Fruit fly (Drosophila melanogaster) whole organism, embryonic: ENCODE measurements around the gene CG14229.
A peak's percentile ranks its signal among the peaks of the same experiment; 100 is the strongest.

Source experiments
- Aef1 ChIP-seq: fragments of 200-800 bp; sonication (Bioruptor generic); IDR thresholded peaks from 3 replicates; pipeline ENCODE4 v1.3.6; 2022; ENCODE audit warnings: missing biosample characterization, missing genetic modification characterization
- CG10543 ChIP-seq: fragments of 200-800 bp; sonication (Bioruptor generic); optimal IDR thresholded peaks from 3 replicates; lab custom pipeline; 2017; ENCODE audit warnings: missing biosample characterization, mild to moderate bottlenecking, missing genetic modification characterization, moderate library complexity
- CG10959 ChIP-seq: fragments of 200-800 bp; sonication (Bioruptor generic); IDR thresholded peaks from 2 replicates; pipeline ENCODE4 v1.3.6; 2022; ENCODE audit warnings: missing biosample characterization, missing genetic modification characterization
- CG11398 ChIP-seq: fragments of 200-800 bp; sonication (Bioruptor generic); optimal IDR thresholded peaks from 2 replicates; lab custom pipeline; 2016; ENCODE audit warnings: missing biosample characterization, missing genetic modification characterization
- CG12155 ChIP-seq: fragments of 200-800 bp; sonication (Bioruptor generic); optimal IDR thresholded peaks from 3 replicates; lab custom pipeline; 2016; ENCODE audit warnings: missing biosample characterization, missing genetic modification characterization
- CG14441 ChIP-seq: fragments of 200-800 bp; sonication (Bioruptor generic); IDR thresholded peaks from 2 replicates; pipeline ENCODE4 v1.3.6; 2022; ENCODE audit warnings: missing biosample characterization, missing genetic modification characterization
- CG1603 ChIP-seq: fragments of 200-800 bp; sonication (Bioruptor generic); optimal IDR thresholded peaks from 2 replicates; lab custom pipeline; 2019; ENCODE audit warnings: missing biosample characterization, mild to moderate bottlenecking, missing genetic modification characterization, moderate library complexity
- CG16779 ChIP-seq: fragments of 200-800 bp; sonication (Bioruptor generic); IDR thresholded peaks from 2 replicates; pipeline ENCODE4 v1.3.6; 2022; ENCODE audit warnings: missing biosample characterization, missing genetic modification characterization
- CG17361 ChIP-seq: fragments of 200-800 bp; sonication (Bioruptor generic); IDR thresholded peaks from 3 replicates; pipeline ENCODE4 v1.3.6; 2022; ENCODE audit warnings: missing biosample characterization, missing genetic modification characterization
- CG17568 ChIP-seq: fragments of 200-800 bp; sonication (Bioruptor generic); optimal IDR thresholded peaks from 2 replicates; lab custom pipeline; 2018; ENCODE audit warnings: missing biosample characterization, mild to moderate bottlenecking, missing genetic modification characterization, moderate library complexity
- CG30403 ChIP-seq: fragments of 200-800 bp; sonication (Bioruptor generic); optimal IDR thresholded peaks from 3 replicates; lab custom pipeline; 2016; ENCODE audit warnings: missing biosample characterization, missing genetic modification characterization
- CG31388 ChIP-seq: fragments of 200-800 bp; sonication (Bioruptor generic); optimal IDR thresholded peaks from 2 replicates; lab custom pipeline; 2016; ENCODE audit warnings: missing biosample characterization, missing genetic modification characterization
- CG4328 ChIP-seq: fragments of 200-800 bp; sonication (Bioruptor generic); optimal IDR thresholded peaks from 3 replicates; lab custom pipeline; 2017; ENCODE audit warnings: missing biosample characterization, missing genetic modification reagents, missing genetic modification characterization
- CG4854 ChIP-seq: fragments of 200-800 bp; sonication (Bioruptor generic); optimal IDR thresholded peaks from 2 replicates; lab custom pipeline; 2016; ENCODE audit warnings: missing biosample characterization, missing genetic modification characterization, inconsistent platforms
- CG6272 ChIP-seq: fragments of 200-800 bp; sonication (Bioruptor generic); IDR thresholded peaks from 2 replicates; pipeline ENCODE4 v1.3.6; 2022; ENCODE audit warnings: missing biosample characterization, missing genetic modification characterization
- CG6689 ChIP-seq: fragments of 200-800 bp; sonication (Bioruptor generic); IDR thresholded peaks from 2 replicates; pipeline ENCODE4 v1.3.6; 2022; ENCODE audit warnings: missing biosample characterization, missing genetic modification characterization
- CG9215 ChIP-seq: fragments of 200-800 bp; sonication (Bioruptor generic); IDR thresholded peaks from 2 replicates; pipeline ENCODE4 v1.3.6; 2022; ENCODE audit warnings: missing biosample characterization, missing genetic modification characterization
- CHES-1-like ChIP-seq: fragments of 200-800 bp; sonication (Bioruptor generic); optimal IDR thresholded peaks from 2 replicates; lab custom pipeline; 2016; ENCODE audit warnings: missing biosample characterization, missing genetic modification characterization
- CTCF ChIP-seq: fragments of 200-800 bp; sonication (Bioruptor generic); optimal IDR thresholded peaks from 2 replicates; lab custom pipeline; 2017; ENCODE audit warnings: missing biosample characterization, mild to moderate bottlenecking, missing genetic modification characterization, moderate library complexity
- Dip2 ChIP-seq: fragments of 200-800 bp; sonication (Bioruptor generic); IDR thresholded peaks from 2 replicates; pipeline ENCODE4 v1.3.6; 2022; ENCODE audit warnings: missing biosample characterization, missing genetic modification characterization
- Dp ChIP-seq: fragments of 200-800 bp; sonication (Bioruptor generic); optimal IDR thresholded peaks from 2 replicates; lab custom pipeline; 2018; ENCODE audit warnings: missing biosample characterization, mild to moderate bottlenecking, missing genetic modification characterization, moderate library complexity
- E2f2 ChIP-seq: fragments of 200-800 bp; sonication (Bioruptor generic); IDR thresholded peaks from 2 replicates; pipeline ENCODE4 v1.3.6; 2022; ENCODE audit warnings: missing biosample characterization, missing genetic modification characterization
- Ets65A ChIP-seq: fragments of 200-800 bp; sonication (Bioruptor generic); peaks from one replicate; lab custom pipeline; 2016; ENCODE audit warnings: missing biosample characterization, missing genetic modification characterization
- Fer1 ChIP-seq: fragments of 200-800 bp; sonication (Bioruptor generic); optimal IDR thresholded peaks from 2 replicates; lab custom pipeline; 2017; ENCODE audit warnings: missing biosample characterization, mild to moderate bottlenecking, missing genetic modification characterization
- GATAe ChIP-seq: fragments of 200-800 bp; sonication (Bioruptor generic); conservative IDR thresholded peaks from 2 replicates; pipeline ENCODE4 v1.3.6; 2022; ENCODE audit warnings: missing biosample characterization, missing genetic modification characterization
- Jarid2 ChIP-seq: fragments of 200-800 bp; sonication (Bioruptor generic); optimal IDR thresholded peaks from 3 replicates; lab custom pipeline; 2017; ENCODE audit warnings: mild to moderate bottlenecking, missing biosample characterization, missing genetic modification reagents, missing genetic modification characterization
- Lhr ChIP-seq: fragments of 200-800 bp; sonication (Bioruptor generic); optimal IDR thresholded peaks from 3 replicates; lab custom pipeline; 2017; ENCODE audit warnings: mild to moderate bottlenecking, missing biosample characterization, missing genetic modification reagents, missing genetic modification characterization
- Lpt ChIP-seq: fragments of >200 bp; optimal IDR thresholded peaks from 2 replicates; lab custom pipeline; 2018; ENCODE audit warnings: missing biosample characterization, missing genetic modification characterization
- NC2β ChIP-seq: fragments of 200-800 bp; sonication (Bioruptor generic); optimal IDR thresholded peaks from 2 replicates; lab custom pipeline; 2016; ENCODE audit warnings: missing biosample characterization, missing genetic modification characterization
- Rfx ChIP-seq: fragments of 200-800 bp; sonication (Bioruptor generic); IDR thresholded peaks from 2 replicates; pipeline ENCODE4 v1.3.6; 2022; ENCODE audit warnings: missing biosample characterization, missing genetic modification characterization
- Stat92E ChIP-seq, 3 experiments: fragments of >200 bp in 2 of 3; fragments of 200-800 bp in 1 of 3; sonication (Bioruptor generic) in 1 of 3; optimal IDR thresholded peaks; 2 replicates each; lab custom pipeline; 2017 to 2019; ENCODE audit warnings: missing biosample characterization in 3 of 3, missing genetic modification characterization in 3 of 3, mild to moderate bottlenecking in 1 of 3, moderate library complexity in 1 of 3
- ab ChIP-seq: fragments of 200-800 bp; sonication (Bioruptor generic); optimal IDR thresholded peaks from 2 replicates; lab custom pipeline; 2016; ENCODE audit warnings: missing biosample characterization, missing genetic modification characterization
- bbx ChIP-seq: fragments of 200-800 bp; sonication (Bioruptor generic); IDR thresholded peaks from 2 replicates; pipeline ENCODE4 v1.3.6; 2022; ENCODE audit warnings: missing biosample characterization, missing genetic modification characterization; ENCODE audit not compliant: partially characterized antibody
- eve ChIP-seq, 2 experiments: fragments of >200 bp; optimal IDR thresholded peaks; 2 replicates each; lab custom pipeline; 2017; ENCODE audit warnings: missing biosample characterization in 2 of 2, missing genetic modification characterization in 2 of 2
- eyg ChIP-seq: fragments of 200-800 bp; sonication (Bioruptor generic); optimal IDR thresholded peaks from 3 replicates; lab custom pipeline; 2016; ENCODE audit warnings: missing biosample characterization, missing genetic modification characterization
- gce ChIP-seq: fragments of 200-800 bp; sonication (Bioruptor generic); IDR thresholded peaks from 3 replicates; pipeline ENCODE4 v1.3.6; 2022; ENCODE audit warnings: missing biosample characterization, missing genetic modification characterization
- her ChIP-seq: fragments of 200-800 bp; sonication (Bioruptor generic); optimal IDR thresholded peaks from 2 replicates; lab custom pipeline; 2016; ENCODE audit warnings: missing biosample characterization, missing genetic modification characterization
- klu ChIP-seq: fragments of 200-800 bp; sonication (Bioruptor generic); IDR thresholded peaks from 2 replicates; pipeline ENCODE4 v1.3.6; 2022; ENCODE audit warnings: missing biosample characterization, missing genetic modification characterization
- knrl ChIP-seq: fragments of 200-800 bp; sonication (Bioruptor generic); IDR thresholded peaks from 3 replicates; pipeline ENCODE4 v1.3.6; 2022; ENCODE audit warnings: missing biosample characterization, missing genetic modification characterization; ENCODE audit not compliant: partially characterized antibody
- lilli ChIP-seq: fragments of 200-800 bp; sonication (Bioruptor generic); optimal IDR thresholded peaks from 3 replicates; lab custom pipeline; 2016; ENCODE audit warnings: missing biosample characterization, missing genetic modification characterization
- oc ChIP-seq: fragments of 200-800 bp; sonication (Bioruptor generic); optimal IDR thresholded peaks from 2 replicates; lab custom pipeline; 2018; ENCODE audit warnings: missing biosample characterization, mild to moderate bottlenecking, missing genetic modification characterization, moderate library complexity
- peb ChIP-seq: fragments of 200-800 bp; sonication (Bioruptor generic); IDR thresholded peaks from 2 replicates; pipeline ENCODE4 v1.3.6; 2022; ENCODE audit warnings: missing biosample characterization, missing genetic modification characterization
- ro ChIP-seq: fragments of 200-800 bp; sonication (Bioruptor generic); IDR thresholded peaks from 2 replicates; pipeline ENCODE4 v1.3.6; 2022; ENCODE audit warnings: missing biosample characterization, missing genetic modification characterization
- schlank ChIP-seq: fragments of 200-800 bp; sonication (Bioruptor generic); optimal IDR thresholded peaks from 2 replicates; lab custom pipeline; 2018; ENCODE audit warnings: missing biosample characterization, mild to moderate bottlenecking, missing genetic modification characterization
- sd ChIP-seq: fragments of 200-800 bp; sonication (Bioruptor generic); optimal IDR thresholded peaks from 3 replicates; lab custom pipeline; 2018; ENCODE audit warnings: missing biosample characterization, mild to moderate bottlenecking, missing genetic modification characterization, moderate library complexity
- sim ChIP-seq: fragments of 200-800 bp; sonication (Bioruptor generic); IDR thresholded peaks from 2 replicates; pipeline ENCODE4 v1.3.6; 2022; ENCODE audit warnings: missing biosample characterization, missing genetic modification characterization
- sqz ChIP-seq: fragments of 200-800 bp; sonication (Bioruptor generic); optimal IDR thresholded peaks from 3 replicates; lab custom pipeline; 2018; ENCODE audit warnings: missing biosample characterization, mild to moderate bottlenecking, missing genetic modification characterization
- trh ChIP-seq: fragments of 200-800 bp; sonication (Bioruptor generic); optimal IDR thresholded peaks from 2 replicates; lab custom pipeline; 2016; ENCODE audit warnings: missing biosample characterization, missing genetic modification characterization
- vvl ChIP-seq: fragments of 200-800 bp; sonication (Bioruptor generic); IDR thresholded peaks from 2 replicates; pipeline ENCODE4 v1.3.6; 2022; ENCODE audit warnings: missing biosample characterization, missing genetic modification characterization
- wor ChIP-seq: fragments of 200-800 bp; sonication (Bioruptor generic); IDR thresholded peaks from 2 replicates; pipeline ENCODE4 v1.3.6; 2022; ENCODE audit warnings: missing biosample characterization, missing genetic modification characterization
- z ChIP-seq: fragments of 200-800 bp; sonication (Bioruptor generic); IDR thresholded peaks from 3 replicates; pipeline ENCODE4 v1.3.6; 2022; ENCODE audit warnings: missing biosample characterization, missing genetic modification characterization

The CG14229 gene

DNA sequence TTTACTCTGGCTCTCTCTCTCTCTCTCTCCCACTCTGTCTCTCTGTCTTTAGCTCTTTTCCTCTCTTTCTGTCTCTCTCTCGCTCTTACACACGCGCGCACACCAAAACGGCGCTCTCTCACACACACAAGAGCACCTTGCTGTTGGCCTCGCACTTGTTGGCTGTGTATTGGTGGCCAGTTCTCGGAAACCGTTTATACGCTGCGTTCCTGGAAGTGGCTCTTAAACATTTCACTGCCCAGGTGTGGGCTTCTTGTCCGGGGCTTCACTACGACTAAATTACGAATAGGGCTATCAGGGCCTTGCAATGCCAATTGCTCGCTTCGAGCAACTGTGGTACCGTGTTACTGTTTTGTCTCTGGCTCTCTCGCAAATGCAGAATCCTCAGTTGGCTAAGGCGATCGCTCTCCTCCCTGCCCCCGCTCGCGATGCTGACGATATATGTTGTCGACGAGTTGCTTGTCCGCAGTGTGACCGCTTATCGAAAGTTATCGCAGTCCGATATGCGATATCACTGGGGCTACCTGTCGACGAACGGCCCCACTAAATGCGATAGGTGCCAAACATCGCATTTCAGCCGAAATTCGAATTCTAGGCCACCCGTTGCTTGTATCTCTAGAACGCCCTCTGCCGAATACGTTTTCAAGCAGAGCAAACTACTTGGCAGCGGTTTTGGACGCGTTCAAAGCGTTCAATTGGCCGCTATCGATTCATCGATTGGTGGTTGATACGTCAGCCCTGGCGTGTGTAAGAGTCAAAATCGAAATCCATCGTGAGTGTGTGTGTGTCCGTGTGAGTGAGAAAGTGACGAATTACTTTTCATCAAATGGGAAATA lies 11.8 kb downstream of the CG14229 start, which contains the start of the genes dome and Ubqn (continued):
- no peak for TF ChIP-seq sd (tag; lab: Kevin White, UChicago)
- no peak for TF ChIP-seq CG6689 (GFP tag; lab: Robert Waterston, UW)
- TF ChIP-seq ab (GFP tag; lab: Kevin White, UChicago) = no peak
- TF ChIP-seq eyg (GFP tag; lab: Kevin White, UChicago) = no peak
- TF ChIP-seq CG17568 (GFP tag; lab: Kevin White, UChicago) = no peak
- no peak for TF ChIP-seq eve (GFP tag; optimal IDR thresholded peaks at IDR 0.05; lab: Kevin White, UChicago)
- no peak for TF ChIP-seq Rfx
- no peak for TF ChIP-seq Ets65A (GFP tag; lab: Kevin White, UChicago)
- TF ChIP-seq CG14441 (GFP tag; lab: Robert Waterston, UW) = no peak
- no peak for TF ChIP-seq her (GFP tag; lab: Kevin White, UChicago)
- TF ChIP-seq sim (GFP tag; lab: Robert Waterston, UW) = no peak
- no peak for TF ChIP-seq CG10959 (GFP tag; lab: Robert Waterston, UW)
- no peak for TF ChIP-seq CG16779
- TF ChIP-seq wor (GFP tag; lab: Robert Waterston, UW) = no peak
- TF ChIP-seq ro (GFP tag; lab: Robert Waterston, UW) = no peak
- peak; percentile 82 for TF ChIP-seq bbx (GFP tag; lab: Robert Waterston, UW)
- TF ChIP-seq Stat92E (GFP tag; optimal IDR thresholded peaks at IDR 0.05; lab: Kevin White, UChicago) = peak in 2 of 3 experiments; percentile 41 to 100
- no peak for TF ChIP-seq CG31388 (GFP tag; lab: Kevin White, UChicago)
- peak; percentile 39 for TF ChIP-seq E2f2
- peak; percentile 93 for TF ChIP-seq knrl (GFP tag; lab: Robert Waterston, UW)
- peak; percentile 78 for TF ChIP-seq CG12155
- no peak for TF ChIP-seq CG4854 (GFP tag; lab: Kevin White, UChicago)
- peak; percentile 39 for TF ChIP-seq Lhr
- peak; percentile 31 for TF ChIP-seq lilli
- TF ChIP-seq Dp (GFP tag; lab: Kevin White, UChicago) = peak; percentile 49
- no peak for TF ChIP-seq CG4328 (GFP tag; lab: Kevin White, UChicago)
- TF ChIP-seq schlank (tag; lab: Kevin White, UChicago) = no peak
- no peak for TF ChIP-seq Lpt (GFP tag; lab: Kevin White, UChicago)
- TF ChIP-seq Aef1 (GFP tag; lab: Robert Waterston, UW) = no peak
- TF ChIP-seq CG1603 (tag; lab: Kevin White, UChicago) = peak; percentile 79
- peak; percentile 56 for TF ChIP-seq CHES-1-like (GFP tag; lab: Kevin White, UChicago)
- TF ChIP-seq CG30403 (GFP tag; lab: Kevin White, UChicago) = peak; percentile 17
- no peak for TF ChIP-seq klu (GFP tag; lab: Robert Waterston, UW)
- no peak for TF ChIP-seq oc
- 0 out of 2 replicates have a peak, but pooled peaks have one; percentile 14 for TF ChIP-seq CG6272 (GFP tag; lab: Robert Waterston, UW)
- peak; percentile 77 for TF ChIP-seq CG10543 (GFP tag; lab: Kevin White, UChicago)
- TF ChIP-seq CG17361 (GFP tag; lab: Robert Waterston, UW) = peak; percentile 67; the same call in 2 of the 3 replicates
- TF ChIP-seq Jarid2 = no peak
- TF ChIP-seq gce (GFP tag; lab: Robert Waterston, UW) = 0 out of 3 replicates have a peak, but pooled peaks have one; percentile 9
- 0 out of 2 replicates have a peak, but pooled peaks have one; percentile 14 for TF ChIP-seq CG9215 (GFP tag; lab: Robert Waterston, UW)
- TF ChIP-seq Fer1 (GFP tag; lab: Kevin White, UChicago) = peak; percentile 48
- TF ChIP-seq sqz (GFP tag; lab: Kevin White, UChicago) = no peak
- TF ChIP-seq CTCF (GFP tag; lab: Kevin White, UChicago) = peak; percentile 76
- no peak for TF ChIP-seq CG11398 (GFP tag; lab: Kevin White, UChicago)
- no peak; the same call in 1 of the 2 replicates for TF ChIP-seq vvl (GFP tag; lab: Robert Waterston, UW)
- TF ChIP-seq GATAe (GFP tag; lab: Robert Waterston, UW) = no peak
- no peak for TF ChIP-seq Dip2 (GFP tag; lab: Robert Waterston, UW)
- no peak for TF ChIP-seq trh
- no peak for TF ChIP-seq z
- TF ChIP-seq peb (GFP tag; lab: Robert Waterston, UW) = no peak
- TF ChIP-seq NC2β = peak; percentile 33
